Fruit fly (Drosophila melanogaster): ENCODE measurements around the gene gammaSnap2.
A peak's percentile ranks its signal among the peaks of the same experiment; 100 is the strongest.

gammaSnap2 gene

dm6 chr3R:10144103-10144998 is 23.2 kb upstream of the gammaSnap2 start, which contains the start of the genes TAF1B and Invadolysin (continued):
- peak; percentile 40 for TF ChIP-seq Dad (GFP tag; optimal IDR thresholded peaks at IDR 0.05)
- peak; percentile 38 for TF ChIP-seq Sin3A (optimal IDR thresholded peaks at IDR 0.05)
- peak; percentile 94 for TF ChIP-seq knrl (GFP tag; IDR thresholded peaks at IDR 0.05; ENCODE audit: partially characterized antibody)
- no peak for TF ChIP-seq CG16779 (GFP tag; IDR thresholded peaks at IDR 0.05)
- TF ChIP-seq NC2β (GFP tag; optimal IDR thresholded peaks at IDR 0.05): peak; percentile 46
- TF ChIP-seq CG4854 (GFP tag; optimal IDR thresholded peaks at IDR 0.05): peak; percentile 2
- TF ChIP-seq twi (tag; optimal IDR thresholded peaks at IDR 0.05): no peak
- TF ChIP-seq dm (GFP tag; optimal IDR thresholded peaks at IDR 0.05): peak; percentile 15
- TF ChIP-seq pan (optimal IDR thresholded peaks at IDR 0.05): no peak
- peak in 1 of 2 experiments; percentile 55 for TF ChIP-seq pan (GFP tag; optimal IDR thresholded peaks at IDR 0.05 in 1 of 2, IDR thresholded peaks at IDR 0.05 in 1 of 2)
- TF ChIP-seq her (GFP tag; optimal IDR thresholded peaks at IDR 0.05): peak; percentile 59
- TF ChIP-seq CG15073 (GFP tag; optimal IDR thresholded peaks at IDR 0.05): no peak
- peak; percentile 81 for TF ChIP-seq slbo (GFP tag; IDR thresholded peaks at IDR 0.05)
- no peak for TF ChIP-seq toy (GFP tag; IDR thresholded peaks at IDR 0.05)
- peak; percentile 85 for TF ChIP-seq cg (GFP tag; optimal IDR thresholded peaks at IDR 0.05)
- no peak for TF ChIP-seq NK7.1 (GFP tag; optimal IDR thresholded peaks at IDR 0.05)
- peak; percentile 45; the same call in 1 of the 2 replicates for TF ChIP-seq cas (GFP tag; IDR thresholded peaks at IDR 0.05)
- TF ChIP-seq Hr78 (GFP tag; optimal IDR thresholded peaks at IDR 0.05): no peak
- 0 out of 2 replicates have a peak, but pooled peaks have one; percentile 10 for TF ChIP-seq CG11696 (GFP tag; IDR thresholded peaks at IDR 0.05)
- peak; percentile 8 for TF ChIP-seq CG6813 (GFP tag; optimal IDR thresholded peaks at IDR 0.05)
- peak; percentile 72 for TF ChIP-seq CG17829 (tag; optimal IDR thresholded peaks at IDR 0.05)
- peak; percentile 12 for TF ChIP-seq CG17385 (GFP tag; optimal IDR thresholded peaks at IDR 0.05)
- TF ChIP-seq Tbp (GFP tag; optimal IDR thresholded peaks at IDR 0.05): peak; percentile 11
- no peak for TF ChIP-seq Nf-YA (GFP tag; IDR thresholded peaks at IDR 0.05)
- peak; percentile 90 for TF ChIP-seq BEAF-32 (GFP tag; optimal IDR thresholded peaks at IDR 0.05)
- TF ChIP-seq pho (GFP tag; optimal IDR thresholded peaks at IDR 0.05): no peak
- TF ChIP-seq CG17802 (tag; optimal IDR thresholded peaks at IDR 0.05): no peak
- no peak for TF ChIP-seq prd (optimal IDR thresholded peaks at IDR 0.05)
- TF ChIP-seq prd (GFP tag; IDR thresholded peaks at IDR 0.05): peak; percentile 56; the same call in 2 of the 3 replicates
- TF ChIP-seq Six4 (GFP tag; optimal IDR thresholded peaks at IDR 0.05): peak; percentile 33
- TF ChIP-seq CG12744 (GFP tag; optimal IDR thresholded peaks at IDR 0.05): no peak
- peak; percentile 77 for TF ChIP-seq trem (tag; optimal IDR thresholded peaks at IDR 0.05)
- TF ChIP-seq psq (GFP tag; optimal IDR thresholded peaks at IDR 0.05): no peak
- no peak for TF ChIP-seq CG9876 (GFP tag; optimal IDR thresholded peaks at IDR 0.05)
- TF ChIP-seq CG7839 (tag; optimal IDR thresholded peaks at IDR 0.05): peak; percentile 31
- TF ChIP-seq CG12769 (tag; optimal IDR thresholded peaks at IDR 0.05): peak; percentile 45
- no peak for TF ChIP-seq CG4360 (GFP tag; IDR thresholded peaks at IDR 0.05)
- TF ChIP-seq Side (GFP tag; optimal IDR thresholded peaks at IDR 0.05): peak; percentile 31
- TF ChIP-seq CG43689 (GFP tag; IDR thresholded peaks at IDR 0.05): 0 out of 2 replicates have a peak, but pooled peaks have one; percentile 14
- peak; percentile 48 for TF ChIP-seq Kr (GFP tag; optimal IDR thresholded peaks at IDR 0.05)
- peak; percentile 80 for TF ChIP-seq tna (GFP tag; IDR thresholded peaks at IDR 0.05; ENCODE audit: partially characterized antibody)
- peak; percentile 42 for TF ChIP-seq pum (GFP tag; optimal IDR thresholded peaks at IDR 0.05)
- TF ChIP-seq CG17359 (tag; optimal IDR thresholded peaks at IDR 0.05): peak; percentile 40
- no peak for TF ChIP-seq wor (GFP tag; IDR thresholded peaks at IDR 0.05)
- no peak; the same call in 1 of the 2 replicates for TF ChIP-seq Taf1 (GFP tag; IDR thresholded peaks at IDR 0.05)
- TF ChIP-seq caup (GFP tag; optimal IDR thresholded peaks at IDR 0.05; ENCODE audit: severe bottlenecking): peak; percentile 38
- TF ChIP-seq CG10366 (GFP tag; IDR thresholded peaks at IDR 0.05): peak; percentile 60
- TF ChIP-seq CG3065 (GFP tag; optimal IDR thresholded peaks at IDR 0.05): no peak
- no peak for TF ChIP-seq maf-S (GFP tag; optimal IDR thresholded peaks at IDR 0.05)
- TF ChIP-seq CG4730 (GFP tag; IDR thresholded peaks at IDR 0.05): no peak

All from whole organism, embryonic.